Worm (Caenorhabditis elegans) whole organism, young adult: ENCODE results near the gene Y32F6A.5.

Experiments used
- Y53G8AR.9 ChIP-seq: fragments of 200-800 bp; sonication (Bioruptor generic); conservative IDR thresholded peaks from 2 replicates; pipeline ENCODE4 v1.3.6; 2022; ENCODE audit warnings: missing genetic modification reagents, missing genetic modification characterization, missing compliant biosample characterization
- chd-7 ChIP-seq: sonication (generic microtip); optimal IDR thresholded peaks from 2 replicates; lab custom pipeline; 2016; ENCODE audit warnings: mild to moderate bottlenecking, missing genetic modification characterization, moderate library complexity, missing compliant biosample characterization
- mxl-1 ChIP-seq: sonication (generic microtip); optimal IDR thresholded peaks from 2 replicates; lab custom pipeline; 2016; ENCODE audit warnings: missing genetic modification characterization, missing compliant biosample characterization
- nfya-1 ChIP-seq: sonication (generic microtip); optimal IDR thresholded peaks from 2 replicates; lab custom pipeline; 2017; ENCODE audit warnings: antibody characterized with exemption, missing compliant biosample characterization, missing genetic modification characterization, borderline replicate concordance; ENCODE audit not compliant: insufficient read depth

- no peak for TF ChIP-seq chd-7 (tag; lab: Kevin White, UChicago)
- no peak for TF ChIP-seq mxl-1 (tag; lab: Kevin White, UChicago)
- TF ChIP-seq nfya-1, result no peak
- no peak for TF ChIP-seq Y53G8AR.9 (GFP tag; lab: Robert Waterston, UW)
Measured at ce11 chrV:10483995-10484394, 30.6 kb upstream of the Y32F6A.5 start.
